Worm (Caenorhabditis elegans) whole organism, L4/young adult: ENCODE data around the gene nsun-1.

Experiments
- W03F9.2 ChIP-seq: fragments of 150-350 bp; optimal IDR thresholded peaks from 2 replicates; lab custom pipeline; 2014; ENCODE audit warnings: missing biosample characterization, missing genetic modification characterization
- dao-5 ChIP-seq: sonication (generic microtip); optimal IDR thresholded peaks from 2 replicates; lab custom pipeline; 2016; ENCODE audit warnings: missing genotype, missing genetic modification characterization, moderate library complexity, missing compliant biosample characterization
- him-1 ChIP-seq: sonication (generic microtip); optimal IDR thresholded peaks from 2 replicates; lab custom pipeline; 2016; ENCODE audit warnings: missing genotype, missing genetic modification reagents, missing genetic modification characterization, missing compliant biosample characterization

DNA sequence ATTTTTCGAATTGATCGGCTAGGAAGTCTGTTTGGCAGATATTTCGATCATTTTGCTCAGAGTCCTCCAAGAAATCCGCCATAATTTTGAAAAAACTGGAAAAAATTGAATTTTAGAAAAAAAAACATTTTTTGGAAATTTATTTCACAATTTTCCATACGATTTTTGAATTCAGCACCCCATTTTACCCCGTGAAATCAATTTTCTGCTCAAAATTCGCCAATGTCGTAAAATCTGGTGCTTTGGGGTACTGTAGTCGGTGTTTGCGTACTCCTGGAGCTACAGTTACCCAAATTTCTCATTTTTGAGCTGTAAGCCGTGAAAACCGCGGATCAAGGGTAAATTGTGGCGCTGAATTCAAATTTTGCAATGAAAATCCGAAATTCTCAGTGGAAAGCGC is 17.9 kb downstream of the nsun-1 start, which contains the start of gene gvd-1:
- TF ChIP-seq dao-5 (tag; lab: Kevin White, UChicago) (no peak), him-1 (no peak), W03F9.2 (tag; lab: Kevin White, UChicago) (no peak)
